Fruit fly (Drosophila melanogaster) whole organism, embryonic: ENCODE measurements around the gene Nepl4.

Experiments
- CG32767 ChIP-seq: fragments of 200-800 bp; sonication (Bioruptor generic); IDR thresholded peaks from 2 replicates; pipeline ENCODE4 v1.3.6; 2022; ENCODE audit warnings: missing biosample characterization, missing genetic modification characterization
- NK7.1 ChIP-seq: fragments of 200-800 bp; sonication (Bioruptor generic); optimal IDR thresholded peaks from 3 replicates; lab custom pipeline; 2016; ENCODE audit warnings: missing biosample characterization, missing genetic modification characterization
- az2 ChIP-seq: fragments of 200-800 bp; sonication (Bioruptor generic); optimal IDR thresholded peaks from 3 replicates; lab custom pipeline; 2016; ENCODE audit warnings: missing biosample characterization, missing genetic modification characterization
- wor ChIP-seq: fragments of 200-800 bp; sonication (Bioruptor generic); IDR thresholded peaks from 2 replicates; pipeline ENCODE4 v1.3.6; 2022; ENCODE audit warnings: missing biosample characterization, missing genetic modification characterization

DNA sequence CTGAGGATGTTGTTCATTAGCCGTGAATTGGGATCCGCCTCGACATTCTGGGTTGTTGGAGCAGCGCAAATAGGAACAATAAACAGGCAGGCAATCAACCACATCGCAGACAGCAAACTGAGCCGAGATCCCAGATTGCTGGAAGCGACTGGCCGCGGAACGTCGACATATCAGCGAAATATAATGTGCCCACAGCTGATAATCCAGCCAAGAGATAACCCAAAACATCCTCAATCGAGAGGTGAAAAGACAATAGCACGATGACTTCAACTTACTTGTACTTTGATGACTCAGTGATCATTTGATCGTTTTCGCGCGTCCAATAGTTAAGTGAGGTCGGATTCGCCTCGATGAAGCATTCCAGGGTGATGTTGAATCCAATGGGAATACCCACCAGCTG, 17.7 kb downstream of the Nepl4 start, which contains the start of gene Nepl6:
- TF ChIP-seq CG32767 (GFP tag; lab: Robert Waterston, UW) = no peak
- TF ChIP-seq az2 (GFP tag; lab: Kevin White, UChicago) = no peak
- TF ChIP-seq NK7.1 = no peak
- TF ChIP-seq wor (GFP tag; lab: Robert Waterston, UW) = no peak
